Fruit fly (Drosophila melanogaster): Measurements from ENCODE around the gene CG4520.

CG4520 gene

DNA sequence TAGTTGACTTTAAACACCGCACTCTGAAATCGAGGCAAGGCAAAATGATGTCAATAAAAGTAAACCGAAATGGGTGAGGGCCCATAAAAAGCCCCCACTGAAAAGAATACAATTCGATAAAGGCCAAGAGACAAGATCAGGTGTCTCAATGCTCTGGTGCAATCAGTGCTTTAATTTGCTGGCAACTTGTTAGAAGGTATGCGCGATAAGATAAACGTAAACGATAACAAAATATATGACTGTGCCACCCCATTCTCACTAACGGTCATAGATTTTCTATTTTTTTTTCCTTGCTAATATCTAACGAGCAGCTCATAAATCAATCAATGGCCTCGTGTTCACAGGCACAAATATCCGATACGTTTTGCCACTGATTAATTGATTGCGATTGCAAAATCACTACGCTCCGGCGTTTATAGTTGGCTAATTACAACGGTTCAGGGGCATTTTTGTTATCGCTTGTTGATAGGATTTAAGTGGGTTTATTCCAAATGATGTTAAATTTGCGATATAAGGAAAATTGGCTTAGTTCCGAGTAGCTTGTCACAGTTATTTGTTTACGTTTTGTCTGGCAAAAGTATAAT is 47.9 kb upstream of the CG4520 start (continued):
- TF ChIP-seq Meics (GFP tag; optimal IDR thresholded peaks at IDR 0.05) = no peak
- no peak for TF ChIP-seq ssp (GFP tag; IDR thresholded peaks at IDR 0.05)
- no peak for TF ChIP-seq Hr39 (optimal IDR thresholded peaks at IDR 0.05)
- TF ChIP-seq Sry-δ (GFP tag; optimal IDR thresholded peaks at IDR 0.05) = no peak
- TF ChIP-seq CG2875 (GFP tag; optimal IDR thresholded peaks at IDR 0.05) = no peak
- no peak for TF ChIP-seq CG15696 (tag; optimal IDR thresholded peaks at IDR 0.05)
- no peak for TF ChIP-seq pho (GFP tag; optimal IDR thresholded peaks at IDR 0.05)
- TF ChIP-seq Awh (GFP tag; IDR thresholded peaks at IDR 0.05) = no peak
- peak; percentile 10 for TF ChIP-seq BtbVII (GFP tag; optimal IDR thresholded peaks at IDR 0.05)
- no peak for TF ChIP-seq CG15011 (GFP tag; optimal IDR thresholded peaks at IDR 0.05)
- no peak for TF ChIP-seq h (optimal IDR thresholded peaks at IDR 0.05)
- no peak for TF ChIP-seq CG17186 (GFP tag; optimal IDR thresholded peaks at IDR 0.05)
- no peak for TF ChIP-seq Atf-2 (GFP tag; optimal IDR thresholded peaks at IDR 0.05)
- TF ChIP-seq jumu (GFP tag; optimal IDR thresholded peaks at IDR 0.05) = no peak
- TF ChIP-seq usp (GFP tag; optimal IDR thresholded peaks at IDR 0.05) = no peak
- TF ChIP-seq CG12071 (GFP tag; optimal IDR thresholded peaks at IDR 0.05) = peak; percentile 9
- TF ChIP-seq phol (tag; optimal IDR thresholded peaks at IDR 0.05) = no peak
- TF ChIP-seq cad (GFP tag; optimal IDR thresholded peaks at IDR 0.05) = no peak
- no peak for TF ChIP-seq Elba2 (GFP tag; optimal IDR thresholded peaks at IDR 0.05)
- TF ChIP-seq CG6654 (GFP tag; optimal IDR thresholded peaks at IDR 0.05) = no peak
- no peak for TF ChIP-seq CG9876 (GFP tag; optimal IDR thresholded peaks at IDR 0.05)
- no peak for TF ChIP-seq Ssrp (tag; optimal IDR thresholded peaks at IDR 0.05)
- TF ChIP-seq sd (tag; optimal IDR thresholded peaks at IDR 0.05) = peak; percentile 78
- peak; percentile 1 for TF ChIP-seq CG15514 (GFP tag; optimal IDR thresholded peaks at IDR 0.05)
- TF ChIP-seq gsb (GFP tag; IDR thresholded peaks at IDR 0.05) = no peak
- TF ChIP-seq CG9817 (tag; optimal IDR thresholded peaks at IDR 0.05) = no peak
- peak; percentile 28 for TF ChIP-seq CG2678 (tag; optimal IDR thresholded peaks at IDR 0.05)
- TF ChIP-seq zen (tag; optimal IDR thresholded peaks at IDR 0.05) = no peak
- no peak for TF ChIP-seq nom (GFP tag; optimal IDR thresholded peaks at IDR 0.05)
- no peak for TF ChIP-seq nmo (GFP tag; optimal IDR thresholded peaks at IDR 0.05)
- TF ChIP-seq exex (tag; optimal IDR thresholded peaks at IDR 0.05) = peak; percentile 98
- no peak for TF ChIP-seq pzg (GFP tag; optimal IDR thresholded peaks at IDR 0.05)
- no peak for TF ChIP-seq CG4854 (GFP tag; optimal IDR thresholded peaks at IDR 0.05)
- no peak for TF ChIP-seq tup (GFP tag; optimal IDR thresholded peaks at IDR 0.05)
- TF ChIP-seq hkb (optimal IDR thresholded peaks at IDR 0.05) = no peak
- no peak for TF ChIP-seq hkb (GFP tag; IDR thresholded peaks at IDR 0.05)
- TF ChIP-seq bsh (GFP tag; optimal IDR thresholded peaks at IDR 0.05) = no peak
- no peak for TF ChIP-seq CG14014 (GFP tag; IDR thresholded peaks at IDR 0.05)
- peak; percentile 52; the same call in 1 of the 2 replicates for TF ChIP-seq Lim3 (GFP tag; IDR thresholded peaks at IDR 0.05)

dm6 chr3R:15700801-15701200 is 43.7 kb upstream of the CG4520 start:
- TF ChIP-seq Dbx (GFP tag; IDR thresholded peaks at IDR 0.05) = 0 out of 3 replicates have a peak, but pooled peaks have one; percentile 40
- TF ChIP-seq CG14965 (GFP tag; optimal IDR thresholded peaks at IDR 0.05; ENCODE audit: borderline replicate concordance) = no peak
- TF ChIP-seq bowl (GFP tag; IDR thresholded peaks at IDR 0.05) = no peak
- no peak for TF ChIP-seq Drgx (GFP tag; IDR thresholded peaks at IDR 0.05)
- TF ChIP-seq CG9609 (GFP tag; optimal IDR thresholded peaks at IDR 0.05) = no peak
- no peak for TF ChIP-seq CG4404 (GFP tag; IDR thresholded peaks at IDR 0.05)
- TF ChIP-seq Rfx (GFP tag; IDR thresholded peaks at IDR 0.05) = 0 out of 2 replicates have a peak, but pooled peaks have one; percentile 5
- TF ChIP-seq sens (GFP tag) = peak; percentile 51
- no peak for TF ChIP-seq CG3847 (GFP tag; IDR thresholded peaks at IDR 0.05)
- TF ChIP-seq Fer3 (tag; optimal IDR thresholded peaks at IDR 0.05) = no peak
- TF ChIP-seq CG18599 (GFP tag; optimal IDR thresholded peaks at IDR 0.05) = peak; percentile 64
- TF ChIP-seq CG7556 (GFP tag; optimal IDR thresholded peaks at IDR 0.05) = no peak
- no peak for TF ChIP-seq ham (GFP tag; IDR thresholded peaks at IDR 0.05)
- no peak for TF ChIP-seq CG16813 (GFP tag; IDR thresholded peaks at IDR 0.05; ENCODE audit: partially characterized antibody)
- TF ChIP-seq CG2120 (GFP tag; optimal IDR thresholded peaks at IDR 0.05) = peak; percentile 40
- no peak for TF ChIP-seq Chrac-16 (GFP tag; optimal IDR thresholded peaks at IDR 0.05)

Measured in whole organism, embryonic.